Worm (Caenorhabditis elegans) whole organism, L4 larva: ENCODE data around the gene srh-212.
"Not testable (repeated sequence)": the region's sequence is repeated elsewhere in the genome, so short reads cannot be mapped to it uniquely, and the experiment has no call there.

Source experiments
- F49E8.2 ChIP-seq: sonication (generic microtip); optimal IDR thresholded peaks from 2 replicates; lab custom pipeline; 2016; ENCODE audit warnings: missing compliant biosample characterization, mild to moderate bottlenecking, missing genetic modification characterization, borderline replicate concordance
- Y105C5A.15 ChIP-seq: fragments of 200-800 bp; sonication (Bioruptor generic); IDR thresholded peaks from 2 replicates; pipeline ENCODE4 v1.3.6; 2022; ENCODE audit warnings: missing genetic modification characterization, missing compliant biosample characterization
- Y48G9A.11 ChIP-seq: fragments of 200-800 bp; sonication (Bioruptor generic); IDR thresholded peaks from 2 replicates; pipeline ENCODE4 v1.3.6; 2022; ENCODE audit warnings: missing genetic modification reagents, missing genetic modification characterization, missing compliant biosample characterization
- ZK337.2 ChIP-seq: fragments of 200-800 bp; sonication (Bioruptor generic); IDR thresholded peaks from 2 replicates; pipeline ENCODE4 v1.3.6; 2022; ENCODE audit warnings: missing genetic modification reagents, missing genetic modification characterization, missing compliant biosample characterization
- aha-1 ChIP-seq: fragments of 150-350 bp; peaks from one replicate; lab custom pipeline; 2014; ENCODE audit warnings: missing biosample characterization, missing genetic modification characterization
- ctbp-1 ChIP-seq: fragments of 200-800 bp; sonication (Bioruptor generic); IDR thresholded peaks from 2 replicates; pipeline ENCODE4 v1.3.6; 2022; ENCODE audit warnings: missing genetic modification reagents, missing genetic modification characterization, missing compliant biosample characterization
- daf-16 ChIP-seq, 3 experiments: sonication (generic microtip); optimal IDR thresholded peaks; 2 replicates each; lab custom pipeline; 2016 to 2017; ENCODE audit warnings: missing genetic modification characterization in 3 of 3, missing genetic modification reagents in 3 of 3, mild to moderate bottlenecking in 2 of 3, missing compliant biosample characterization in 2 of 3, missing biosample characterization in 1 of 3, moderate library complexity in 1 of 3
- dmd-8 ChIP-seq: fragments of 200-800 bp; sonication (Bioruptor generic); IDR thresholded peaks from 2 replicates; pipeline ENCODE4 v1.3.6; 2022; ENCODE audit warnings: missing genetic modification characterization, missing compliant biosample characterization
- dpl-1 ChIP-seq: fragments of 150-350 bp; optimal IDR thresholded peaks from 2 replicates; lab custom pipeline; 2014; ENCODE audit warnings: missing biosample characterization, missing genetic modification reagents, missing genetic modification characterization
- fkh-10 ChIP-seq: fragments of 150-350 bp; optimal IDR thresholded peaks from 2 replicates; lab custom pipeline; 2014; ENCODE audit warnings: missing biosample characterization, missing genetic modification reagents, missing genetic modification characterization
- gei-8 ChIP-seq: fragments of 200-800 bp; sonication (Bioruptor generic); optimal IDR thresholded peaks from 2 replicates; lab custom pipeline; 2018; ENCODE audit warnings: mild to moderate bottlenecking, missing genetic modification characterization, missing compliant biosample characterization
- hif-1 ChIP-seq, 2 experiments: sonication (generic microtip); optimal IDR thresholded peaks; 2 replicates each; lab custom pipeline; 2016 to 2017; ENCODE audit warnings: missing compliant biosample characterization in 2 of 2, missing genetic modification characterization in 2 of 2, missing genetic modification reagents in 2 of 2, missing genotype in 2 of 2, mild to moderate bottlenecking in 1 of 2
- hmg-1.1 ChIP-seq: fragments of 200-800 bp; sonication (Bioruptor generic); IDR thresholded peaks from 2 replicates; pipeline ENCODE4 v1.3.6; 2022; ENCODE audit warnings: missing genetic modification reagents, missing genetic modification characterization, missing compliant biosample characterization
- jun-1 ChIP-seq: fragments of 150-350 bp; optimal IDR thresholded peaks from 2 replicates; lab custom pipeline; 2014; ENCODE audit warnings: missing biosample characterization, missing genetic modification reagents, missing genetic modification characterization
- lim-7 ChIP-seq: fragments of 200-800 bp; sonication (Bioruptor generic); IDR thresholded peaks from 2 replicates; pipeline ENCODE4 v1.3.6; 2022; ENCODE audit warnings: missing genetic modification characterization, missing compliant biosample characterization
- lin-38 ChIP-seq: fragments of 200-800 bp; sonication (Bioruptor generic); IDR thresholded peaks from 2 replicates; pipeline ENCODE4 v1.3.6; 2022; ENCODE audit warnings: missing genetic modification reagents, missing genetic modification characterization, missing compliant biosample characterization
- lsy-2 ChIP-seq, 2 experiments: fragments of 150-350 bp in 1 of 2; sonication (generic microtip) in 1 of 2; optimal IDR thresholded peaks; 2 replicates each; lab custom pipeline; 2014 to 2017; ENCODE audit warnings: missing biosample characterization in 2 of 2, missing genetic modification characterization in 2 of 2
- madf-9 ChIP-seq: fragments of 200-800 bp; sonication (Bioruptor generic); conservative IDR thresholded peaks from 2 replicates; pipeline ENCODE4 v1.3.6; 2022; ENCODE audit warnings: missing genetic modification reagents, missing genetic modification characterization, missing compliant biosample characterization
- mdl-1 ChIP-seq, 2 experiments: fragments of 150-350 bp in 1 of 2; sonication (generic microtip) in 1 of 2; optimal IDR thresholded peaks; 2 replicates each; lab custom pipeline; 2014 to 2017; ENCODE audit warnings: missing biosample characterization in 2 of 2, missing genetic modification characterization in 2 of 2
- mxl-2 ChIP-seq: fragments of 200-800 bp; sonication (Bioruptor generic); conservative IDR thresholded peaks from 2 replicates; pipeline ENCODE4 v1.3.6; 2022; ENCODE audit warnings: missing genetic modification reagents, missing genetic modification characterization, missing compliant biosample characterization
- mxl-3 ChIP-seq: fragments of 200-800 bp; sonication (Bioruptor generic); optimal IDR thresholded peaks from 2 replicates; lab custom pipeline; 2018; ENCODE audit warnings: mild to moderate bottlenecking, missing genetic modification characterization, missing compliant biosample characterization
- nhr-111 ChIP-seq: fragments of 200-800 bp; sonication (Bioruptor generic); optimal IDR thresholded peaks from 2 replicates; lab custom pipeline; 2018; ENCODE audit warnings: mild to moderate bottlenecking, missing genetic modification characterization, missing compliant biosample characterization
- nhr-237 ChIP-seq: sonication (generic microtip); optimal IDR thresholded peaks from 2 replicates; lab custom pipeline; 2017; ENCODE audit warnings: missing biosample characterization, missing genetic modification characterization
- nhr-48 ChIP-seq: sonication (generic microtip); optimal IDR thresholded peaks from 2 replicates; lab custom pipeline; 2016; ENCODE audit warnings: mild to moderate bottlenecking, missing genetic modification characterization, missing compliant biosample characterization
- snpc-1.2 ChIP-seq: fragments of 200-800 bp; sonication (Bioruptor generic); IDR thresholded peaks from 2 replicates; pipeline ENCODE4 v1.3.6; 2022; ENCODE audit warnings: missing genetic modification reagents, missing genetic modification characterization, missing compliant biosample characterization
- unc-130 ChIP-seq: sonication (generic microtip); optimal IDR thresholded peaks from 2 replicates; lab custom pipeline; 2016; ENCODE audit warnings: missing genetic modification reagents, missing genetic modification characterization, missing compliant biosample characterization
- unc-62 ChIP-seq, 3 experiments: fragments of 150-350 bp in 1 of 3; sonication (generic microtip); optimal IDR thresholded peaks in 2 of 3; peaks in 1 of 3; 1 replicate in 1 of 3; 2 replicates in 2 of 3; lab custom pipeline; 2014 to 2017; ENCODE audit warnings: missing biosample characterization in 3 of 3, missing genetic modification characterization in 3 of 3, missing genetic modification reagents in 3 of 3, missing genotype in 1 of 3
- zag-1 ChIP-seq: fragments of 150-350 bp; optimal IDR thresholded peaks from 2 replicates; lab custom pipeline; 2014; ENCODE audit warnings: missing biosample characterization, missing genetic modification characterization
- zfp-2 ChIP-seq: sonication (generic microtip); optimal IDR thresholded peaks from 2 replicates; lab custom pipeline; 2016; ENCODE audit warnings: mild to moderate bottlenecking, missing genetic modification characterization, missing compliant biosample characterization
- zfp-3 ChIP-seq: fragments of 200-800 bp; sonication (Bioruptor generic); conservative IDR thresholded peaks from 2 replicates; pipeline ENCODE4 v1.3.6; 2022; ENCODE audit warnings: missing genetic modification reagents, missing genetic modification characterization, missing compliant biosample characterization
- zip-11 ChIP-seq: fragments of 200-800 bp; sonication (Bioruptor generic); IDR thresholded peaks from 2 replicates; pipeline ENCODE4 v1.3.6; 2022; ENCODE audit warnings: missing genetic modification characterization, missing compliant biosample characterization

srh-212 gene

DNA sequence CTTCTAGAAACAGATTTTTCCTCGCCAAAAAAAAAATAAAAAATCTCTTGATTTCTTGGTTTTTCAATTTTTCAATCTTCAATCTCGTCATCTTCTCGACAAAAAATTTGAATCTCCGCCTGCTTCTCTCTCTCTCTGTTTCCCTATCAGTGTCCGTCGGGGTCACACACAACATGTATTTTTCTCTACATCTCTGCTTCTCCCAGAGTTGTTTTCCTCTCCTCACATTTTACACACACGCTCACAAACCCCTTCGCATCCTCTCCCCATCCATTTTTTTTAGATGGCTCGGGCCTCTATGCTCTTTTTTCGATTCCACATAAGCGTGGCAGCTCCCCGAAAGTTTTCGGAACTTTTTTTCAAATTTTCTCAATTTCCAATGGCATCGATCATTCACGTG lies 17.2 kb downstream of the srh-212 start (continued):
- TF ChIP-seq nhr-111 = no peak
- peak; percentile 20 to 55 for TF ChIP-seq mdl-1 (tag; optimal IDR thresholded peaks at IDR 0.05; lab: Kevin White, UChicago)

DNA sequence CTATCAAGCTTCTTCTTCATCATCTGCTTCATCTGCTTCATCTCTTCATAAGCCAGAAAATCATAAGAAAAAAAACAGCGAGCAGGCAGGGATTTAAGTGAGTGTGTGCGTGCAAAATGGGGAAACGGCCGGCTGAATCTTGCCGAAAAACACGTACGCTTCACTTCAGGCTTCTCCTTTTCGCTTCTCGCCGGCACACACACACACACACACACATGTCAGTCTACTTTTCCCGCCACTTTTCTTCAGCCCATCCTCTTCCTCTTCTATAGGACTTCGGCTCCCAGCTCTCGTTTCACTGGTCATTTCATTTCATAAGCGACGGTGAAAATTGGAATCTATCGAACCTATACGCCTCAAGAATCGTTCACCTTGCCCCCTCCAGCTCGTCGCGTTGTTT lies 17.7 kb downstream of the srh-212 start:
- TF ChIP-seq mxl-3 (peak; percentile 46), zfp-3 (no peak), hmg-1.1 (GFP tag; lab: Robert Waterston, UW) (0 out of 2 replicates have a peak, but pooled peaks have one; percentile 16), unc-62 (GFP tag; optimal IDR thresholded peaks at IDR 0.05 in 1 of 2; lab: Kevin White, UChicago) (peak in 1 of 2 experiments; percentile 92), unc-62 (tag; optimal IDR thresholded peaks at IDR 0.05; lab: Kevin White, UChicago) (no peak), aha-1 (peak; percentile 98), hif-1 (tag; optimal IDR thresholded peaks at IDR 0.05; lab: Kevin White, UChicago) (peak in 1 of 2 experiments; percentile 98)

DNA sequence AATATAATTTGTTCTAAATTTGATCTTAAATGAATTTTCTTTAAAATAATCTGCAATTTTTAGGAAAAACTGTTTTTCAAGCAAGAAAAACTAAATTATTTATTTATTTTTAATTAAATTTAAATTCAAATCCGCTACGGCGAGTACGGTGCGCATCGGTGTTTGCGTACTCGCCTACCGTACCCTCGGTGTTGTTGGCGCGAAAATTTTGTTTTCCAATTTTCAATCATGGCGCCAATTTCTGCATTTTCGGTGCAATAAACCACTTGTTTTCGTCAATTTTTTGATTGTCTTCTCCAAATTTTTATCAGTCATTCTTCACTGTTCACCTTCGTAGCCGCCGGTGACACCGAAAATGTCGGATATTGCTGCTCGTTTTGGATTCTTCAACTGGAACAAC lies 18.1 kb downstream of the srh-212 start, which contains the start of gene pygl-1:
pygl-1 (plus strand) TSS at position 211 of the 400 bp plus-strand sequence.
- TF ChIP-seq Y48G9A.11 (peak; percentile 91), daf-16 (GFP tag; optimal IDR thresholded peaks at IDR 0.05; lab: Kevin White, UChicago) (no peak), daf-16 (tag; optimal IDR thresholded peaks at IDR 0.05; lab: Kevin White, UChicago) (peak; percentile 28), madf-9 (0 out of 2 replicates have a peak, but pooled peaks have one; percentile 10), snpc-1.2 (peak; percentile 27; the same call in 1 of the 2 replicates), lsy-2 (tag; optimal IDR thresholded peaks at IDR 0.05; lab: Kevin White, UChicago) (peak in 1 of 2 experiments; percentile 72), ctbp-1 (GFP tag; lab: Robert Waterston, UW) (no peak), lin-38 (GFP tag; lab: Robert Waterston, UW) (peak; percentile 69), zfp-2 (tag; lab: Kevin White, UChicago) (no peak), F49E8.2 (tag; lab: Kevin White, UChicago) (peak; percentile 66), unc-130 (GFP tag; lab: Kevin White, UChicago) (peak; percentile 88), gei-8 (no peak)

- TF ChIP-seq F49E8.2 (tag; lab: Kevin White, UChicago) (no peak), dmd-8 (GFP tag; lab: Robert Waterston, UW) (no peak), ZK337.2 (no peak), fkh-10 (GFP tag; lab: Kevin White, UChicago) (no peak), zag-1 (tag; lab: Kevin White, UChicago) (no peak), nhr-237 (tag; lab: Kevin White, UChicago) (no peak), nhr-48 (tag; lab: Kevin White, UChicago) (no peak), mxl-2 (no peak), unc-130 (GFP tag; lab: Kevin White, UChicago) (no peak)
These were observed 21.2 kb downstream of the srh-212 start, which contains the start of gene grl-27 for ce11 chrV:3575759-3576158. TSS of gene grl-27 (minus strand) at chrV:3575859.

DNA sequence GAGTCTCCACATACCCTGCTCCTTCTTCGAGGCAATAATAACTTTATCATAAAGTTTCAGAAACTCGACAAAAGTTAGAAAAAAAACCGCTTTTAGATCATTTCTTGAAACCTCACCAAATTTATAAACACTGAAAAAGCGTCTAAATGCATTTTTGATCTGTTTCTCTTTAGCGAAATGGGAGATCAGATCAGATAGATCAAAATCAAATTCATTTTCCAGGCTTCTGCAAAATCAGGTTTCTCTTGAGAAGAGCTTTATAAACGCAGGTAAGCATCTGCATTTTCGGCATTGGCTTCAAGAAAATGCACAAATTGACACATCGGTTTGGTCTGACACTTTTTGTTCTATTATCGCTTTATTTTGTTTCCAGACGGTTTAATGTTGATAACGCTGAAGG lies 24.5 kb downstream of the srh-212 start, which contains the start of gene F40C5.1:
F40C5.1 (plus strand) TSS at position 301 of the 400 bp plus-strand sequence.
- TF ChIP-seq lim-7 (GFP tag; lab: Robert Waterston, UW); dpl-1 (GFP tag; lab: Kevin White, UChicago); nhr-111: not testable (repeated sequence)
- TF ChIP-seq, all 104 proteins: peak for 0; not testable (repeated sequence) for 104

ce11 chrV:3570695-3571094 lies 26.3 kb downstream of the srh-212 start, which contains the start of gene F40C5.2:
TSS of gene F40C5.2 (plus strand) at chrV:3570995.
- TF ChIP-seq Y105C5A.15 (GFP tag; lab: Robert Waterston, UW); jun-1 (tag; lab: Kevin White, UChicago); zip-11: not testable (repeated sequence)
